Fruit fly (Drosophila melanogaster) whole organism, larva: ENCODE data around the gene Ugt37E1.

Experiments used
- noc ChIP-seq: fragments of 200-800 bp; sonication (Bioruptor generic); optimal IDR thresholded peaks from 3 replicates; lab custom pipeline; 2019; ENCODE audit warnings: missing biosample characterization, mild to moderate bottlenecking, missing genetic modification characterization, moderate library complexity

Gene Ugt37E1

dm6 chr2L:16796104-16796645, at the start of gene Ugt37E1:
Ugt37E1 (plus strand) TSS chr2L:16796595.
- no peak for TF ChIP-seq noc (tag; lab: Kevin White, UChicago)

- TF ChIP-seq noc (tag; lab: Kevin White, UChicago): no peak
These were observed 49.2 kb upstream of the Ugt37E1 start for dm6 chr2L:16747145-16747544.

- TF ChIP-seq noc (tag; lab: Kevin White, UChicago): no peak
These were observed 44.1 kb upstream of the Ugt37E1 start for dm6 chr2L:16752340-16752739.

DNA sequence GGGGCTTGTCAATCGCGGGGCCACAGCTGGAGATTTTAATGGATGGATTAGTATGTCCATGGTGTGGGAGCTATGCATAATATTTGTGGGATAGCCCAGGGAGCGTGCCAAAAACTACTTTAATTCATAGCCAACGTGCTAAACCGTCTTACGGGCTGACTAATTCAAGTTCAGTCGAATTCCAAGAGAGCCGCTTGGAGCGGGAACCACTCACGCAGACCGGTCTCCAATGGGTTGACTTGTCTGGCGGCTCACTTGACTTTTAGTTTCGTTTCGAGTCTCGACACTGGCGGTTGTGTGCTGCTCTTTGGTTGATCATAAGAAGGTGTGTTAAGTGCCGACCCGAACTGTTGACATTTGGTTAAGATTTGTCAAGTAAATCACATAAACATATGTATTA, 42.3 kb upstream of the Ugt37E1 start, which contains the start of gene yellow-b:
Gene yellow-b (plus strand): TSS at position 263 of the 400 bp plus-strand sequence.
- TF ChIP-seq noc (tag; lab: Kevin White, UChicago): no peak

- TF ChIP-seq noc (tag; lab: Kevin White, UChicago): no peak
These were observed 35.6 kb upstream of the Ugt37E1 start, which contains the start of gene ppk17 for dm6 chr2L:16760504-16761417. ppk17 (minus strand) TSS chr2L:16760554.

- no peak for TF ChIP-seq noc (tag; lab: Kevin White, UChicago)
These were observed 34.5 kb upstream of the Ugt37E1 start for dm6 chr2L:16761891-16762290.

dm6 chr2L:16764480-16764879, 31.9 kb upstream of the Ugt37E1 start:
- no peak for TF ChIP-seq noc (tag; lab: Kevin White, UChicago)

DNA sequence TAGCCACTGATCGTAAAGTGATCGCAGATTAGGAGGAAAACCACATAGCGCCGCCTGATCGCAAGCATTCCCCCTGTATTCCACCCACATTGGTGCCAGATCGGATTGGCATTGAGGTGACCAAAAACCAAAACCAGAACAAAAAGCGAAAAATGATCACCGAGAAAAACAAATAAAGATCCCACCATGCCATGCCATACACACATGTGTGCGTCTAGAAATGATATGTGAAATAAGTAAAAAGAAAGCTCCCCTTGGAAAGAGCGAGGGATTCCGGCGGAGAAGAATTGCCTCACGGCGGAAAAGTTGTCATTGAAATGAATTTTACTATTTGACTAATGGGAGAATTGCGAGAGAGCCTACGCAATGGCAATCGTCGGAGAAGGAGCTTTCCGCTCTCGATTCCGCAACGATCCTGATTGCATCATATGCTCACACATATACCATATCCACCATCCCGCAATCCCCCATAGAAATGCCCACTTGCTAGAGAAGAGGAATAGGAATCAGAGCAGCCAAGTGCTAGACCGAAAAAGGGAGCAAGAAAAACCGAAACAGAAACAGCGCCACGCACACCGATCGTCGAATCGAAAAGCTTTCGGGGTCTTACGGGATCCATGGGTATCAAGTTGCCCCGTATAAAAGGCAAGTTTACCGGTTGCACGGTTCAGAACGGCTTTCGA, 30.2 kb upstream of the Ugt37E1 start, which contains the start of gene Mhc:
Gene Mhc (plus strand): TSS at position 497 of the 683 bp plus-strand sequence.
- no peak for TF ChIP-seq noc (tag; lab: Kevin White, UChicago)

DNA sequence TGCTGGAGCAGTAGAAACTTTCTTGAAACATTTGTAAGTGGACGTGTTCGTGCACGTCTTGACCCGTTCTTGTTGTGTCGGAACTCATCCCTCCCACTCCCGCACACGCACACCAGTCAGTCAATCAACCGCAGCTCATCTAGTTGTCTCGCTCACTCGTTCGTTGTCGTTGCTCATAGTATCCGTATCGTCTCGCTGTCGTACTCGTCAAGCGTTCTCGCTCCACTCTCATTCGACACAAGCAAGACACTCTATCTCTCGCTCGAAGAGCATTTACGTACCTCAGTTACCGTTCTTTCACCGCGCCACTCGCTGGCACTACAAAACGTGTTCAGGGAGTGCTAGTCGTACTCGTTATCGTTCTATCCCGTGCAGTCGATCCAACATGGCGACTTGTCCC, 8.8 kb upstream of the Ugt37E1 start:
- TF ChIP-seq noc (tag; lab: Kevin White, UChicago): no peak

dm6 chr2L:16788885-16789284, 7.5 kb upstream of the Ugt37E1 start:
- TF ChIP-seq noc (tag; lab: Kevin White, UChicago): no peak

DNA sequence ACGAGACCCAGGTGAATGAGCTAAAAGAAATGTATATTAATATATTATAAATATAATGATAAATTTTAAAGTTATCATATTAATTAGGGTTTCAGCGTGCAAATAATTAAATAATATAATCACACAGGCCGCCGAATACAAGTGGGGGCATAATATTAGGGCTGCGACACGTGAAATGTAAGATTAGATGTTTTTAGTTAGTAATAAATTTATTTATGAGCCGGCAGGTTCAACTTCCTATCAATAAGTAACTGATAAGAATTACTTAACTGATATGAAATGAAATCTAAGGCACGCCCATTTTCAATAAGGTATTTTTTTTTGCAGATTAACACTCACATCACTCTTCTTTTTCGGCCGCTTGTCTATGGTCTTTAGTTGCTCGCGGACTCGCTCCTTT, 6.5 kb upstream of the Ugt37E1 start:
- no peak for TF ChIP-seq noc (tag; lab: Kevin White, UChicago)

DNA sequence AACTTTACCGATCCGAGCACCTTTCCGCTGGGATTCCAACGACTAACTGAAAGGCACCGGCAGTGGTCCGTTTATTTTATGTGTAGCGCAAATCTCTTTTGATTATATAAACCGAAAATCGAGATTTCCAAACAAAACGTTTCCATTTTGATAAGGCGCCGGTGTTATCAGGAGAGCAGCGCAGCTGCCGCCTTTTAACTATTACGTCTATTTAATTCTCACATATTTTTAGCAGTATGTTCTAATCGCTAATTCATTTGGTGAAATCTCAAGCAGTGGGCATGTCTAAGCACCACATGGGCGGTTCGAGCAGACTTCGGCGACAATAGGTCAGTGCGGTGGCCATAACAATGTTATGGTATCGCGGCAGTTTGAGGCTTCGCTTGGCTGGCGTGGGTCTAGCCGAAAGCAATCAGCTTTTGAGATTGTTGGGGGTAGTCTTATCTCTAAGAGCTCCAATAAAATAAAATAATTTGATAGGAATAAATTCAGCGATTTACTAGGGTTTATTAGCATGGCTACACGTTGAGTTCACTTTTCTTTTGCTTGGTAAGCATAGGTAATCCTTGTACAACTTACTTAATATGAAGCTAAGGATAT, 5.6 kb upstream of the Ugt37E1 start, which contains the start of gene Cyt-b5-r:
Gene Cyt-b5-r (minus strand): TSS at position 51 of the 600 bp plus-strand sequence.
- TF ChIP-seq noc (tag; lab: Kevin White, UChicago): peak; percentile 16

- no peak for TF ChIP-seq noc (tag; lab: Kevin White, UChicago)
These were observed 5.0 kb upstream of the Ugt37E1 start, which contains the start of gene CG17928 for dm6 chr2L:16791345-16791744. CG17928 (plus strand) TSS chr2L:16791568.

dm6 chr2L:16793970-16794369, 2.4 kb upstream of the Ugt37E1 start, which contains the start of gene Ugt37C2:
Ugt37C2 (plus strand) TSS chr2L:16794211.
- TF ChIP-seq noc (tag; lab: Kevin White, UChicago): no peak

dm6 chr2L:16798705-16799104, 2.3 kb downstream of the Ugt37E1 start, which contains the start of gene Ugt37D1:
Ugt37D1 (plus strand) TSS chr2L:16799025.
- peak; percentile 25 for TF ChIP-seq noc (tag; lab: Kevin White, UChicago)
